Worm (Caenorhabditis elegans): Measurements from ENCODE around the gene wht-7.
A peak's percentile ranks its signal among the peaks of the same experiment; 100 is the strongest.

wht-7 gene

ce11 chrIII:6145896-6146295 is 3.5 kb downstream of the wht-7 start, which contains the start of gene Y42G9A.3:
Gene Y42G9A.3 (plus strand): TSS chrIII:6146258.
- TF ChIP-seq dao-5 (tag; optimal IDR thresholded peaks at IDR 0.05) (no peak), W03F9.2 (tag; optimal IDR thresholded peaks at IDR 0.05) (no peak), him-1 (tag; optimal IDR thresholded peaks at IDR 0.05) (no peak)

- TF ChIP-seq W03F9.2 (tag; optimal IDR thresholded peaks at IDR 0.05) (no peak), dao-5 (tag; optimal IDR thresholded peaks at IDR 0.05) (no peak), him-1 (tag; optimal IDR thresholded peaks at IDR 0.05) (no peak)
These were observed 4.1 kb downstream of the wht-7 start for ce11 chrIII:6145309-6145708.

ce11 chrIII:6144390-6144962 is 4.9 kb downstream of the wht-7 start:
- TF ChIP-seq dao-5 (tag; optimal IDR thresholded peaks at IDR 0.05) (no peak), him-1 (tag; optimal IDR thresholded peaks at IDR 0.05) (no peak)

- no peak for TF ChIP-seq W03F9.2 (tag; optimal IDR thresholded peaks at IDR 0.05)
- peak; percentile 10 for TF ChIP-seq him-1 (tag; optimal IDR thresholded peaks at IDR 0.05)
- TF ChIP-seq dao-5 (tag; optimal IDR thresholded peaks at IDR 0.05), result no peak
These were observed 7.9 kb downstream of the wht-7 start for ce11 chrIII:6141532-6141931.

ce11 chrIII:6140818-6141217 is 8.6 kb downstream of the wht-7 start:
- TF ChIP-seq W03F9.2 (tag; optimal IDR thresholded peaks at IDR 0.05) (no peak), him-1 (tag; optimal IDR thresholded peaks at IDR 0.05) (no peak), dao-5 (tag; optimal IDR thresholded peaks at IDR 0.05) (no peak)

- TF ChIP-seq him-1 (tag; optimal IDR thresholded peaks at IDR 0.05) (peak; percentile 65), dao-5 (tag; optimal IDR thresholded peaks at IDR 0.05) (no peak), W03F9.2 (tag; optimal IDR thresholded peaks at IDR 0.05) (peak; percentile 12)
These were observed 9.3 kb downstream of the wht-7 start for ce11 chrIII:6139932-6140612.

- TF ChIP-seq W03F9.2 (tag; optimal IDR thresholded peaks at IDR 0.05), result no peak
- TF ChIP-seq dao-5 (tag; optimal IDR thresholded peaks at IDR 0.05), result no peak
- TF ChIP-seq him-1 (tag; optimal IDR thresholded peaks at IDR 0.05), result no peak
These were observed 10.1 kb downstream of the wht-7 start for ce11 chrIII:6139328-6139727.

ce11 chrIII:6138457-6138856 is 10.9 kb downstream of the wht-7 start:
- no peak for TF ChIP-seq W03F9.2 (tag; optimal IDR thresholded peaks at IDR 0.05)
- TF ChIP-seq dao-5 (tag; optimal IDR thresholded peaks at IDR 0.05), result no peak
- no peak for TF ChIP-seq him-1 (tag; optimal IDR thresholded peaks at IDR 0.05)

- TF ChIP-seq W03F9.2 (tag; optimal IDR thresholded peaks at IDR 0.05) (no peak), dao-5 (tag; optimal IDR thresholded peaks at IDR 0.05) (no peak), him-1 (tag; optimal IDR thresholded peaks at IDR 0.05) (peak; percentile 82)
These were observed 12.0 kb downstream of the wht-7 start for ce11 chrIII:6137431-6137830.

- TF ChIP-seq dao-5 (tag; optimal IDR thresholded peaks at IDR 0.05) (no peak), W03F9.2 (tag; optimal IDR thresholded peaks at IDR 0.05) (no peak), him-1 (tag; optimal IDR thresholded peaks at IDR 0.05) (no peak)
These were observed 13.2 kb downstream of the wht-7 start, which contains the start of gene mvk-1 for ce11 chrIII:6136178-6136577. Gene mvk-1 (minus strand): TSS chrIII:6136278.

ce11 chrIII:6135211-6135610 is 14.2 kb downstream of the wht-7 start:
- TF ChIP-seq W03F9.2 (tag; optimal IDR thresholded peaks at IDR 0.05) (no peak), him-1 (tag; optimal IDR thresholded peaks at IDR 0.05) (peak; percentile 30)

- TF ChIP-seq him-1 (tag; optimal IDR thresholded peaks at IDR 0.05) (no peak), W03F9.2 (tag; optimal IDR thresholded peaks at IDR 0.05) (no peak), dao-5 (tag; optimal IDR thresholded peaks at IDR 0.05) (no peak)
These were observed 15.3 kb downstream of the wht-7 start for ce11 chrIII:6134111-6134510.

ce11 chrIII:6133389-6133789 is 16.0 kb downstream of the wht-7 start:
- TF ChIP-seq him-1 (tag; optimal IDR thresholded peaks at IDR 0.05), result peak; percentile 80

ce11 chrIII:6132068-6132467 is 17.3 kb downstream of the wht-7 start:
- no peak for TF ChIP-seq dao-5 (tag; optimal IDR thresholded peaks at IDR 0.05)

ce11 chrIII:6123647-6124046 is 25.8 kb downstream of the wht-7 start:
- TF ChIP-seq him-1 (tag; optimal IDR thresholded peaks at IDR 0.05) (no peak), W03F9.2 (tag; optimal IDR thresholded peaks at IDR 0.05) (no peak), dao-5 (tag; optimal IDR thresholded peaks at IDR 0.05) (no peak)

All from whole organism, L4/young adult.